Worm (Caenorhabditis elegans) whole organism, L4/young adult: ENCODE measurements around the gene F38E9.6.

Experiments
- dao-5 ChIP-seq: sonication (generic microtip); optimal IDR thresholded peaks from 2 replicates; lab custom pipeline; 2016; ENCODE audit warnings: missing genotype, missing genetic modification characterization, moderate library complexity, missing compliant biosample characterization
- him-1 ChIP-seq: sonication (generic microtip); optimal IDR thresholded peaks from 2 replicates; lab custom pipeline; 2016; ENCODE audit warnings: missing genotype, missing genetic modification reagents, missing genetic modification characterization, missing compliant biosample characterization

- TF ChIP-seq dao-5 (no peak), him-1 (no peak)
Measured at ce11 chrX:16416790-16417330, 15.4 kb upstream of the F38E9.6 start, which contains the start of gene eat-17.
